Worm (Caenorhabditis elegans): ENCODE data around the gene F54C9.14.

F54C9.14 gene

DNA sequence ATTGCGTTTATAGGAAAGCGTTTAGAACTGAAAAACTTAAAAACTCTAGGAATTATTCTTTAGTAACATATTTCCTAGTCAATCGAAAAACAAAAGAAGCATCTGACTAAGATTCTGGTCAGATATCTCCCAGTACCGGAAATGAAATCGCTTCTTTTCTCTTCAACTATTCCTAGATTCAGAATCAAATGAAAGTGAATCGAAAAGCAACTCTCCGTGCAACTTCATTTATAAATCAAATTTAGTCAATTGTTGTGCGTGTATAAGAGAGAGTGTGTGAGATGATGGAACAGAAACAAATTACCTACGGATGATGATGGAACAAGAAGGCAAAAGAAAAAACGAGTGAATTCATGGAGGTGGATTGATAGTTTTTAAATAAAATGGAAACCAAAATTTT is 2.9 kb upstream of the F54C9.14 start:
- no peak for TF ChIP-seq mbf-1 (tag; optimal IDR thresholded peaks at IDR 0.05)
- TF ChIP-seq gmeb-1 (tag; optimal IDR thresholded peaks at IDR 0.05) = no peak
- peak in 1 of 2 experiments; percentile 41 for TF ChIP-seq lsy-2 (tag; optimal IDR thresholded peaks at IDR 0.05)

- TF ChIP-seq blmp-1 (tag; optimal IDR thresholded peaks at IDR 0.05; ENCODE audit: insufficient read depth) (peak; percentile 97), unc-39 (tag; optimal IDR thresholded peaks at IDR 0.05) (peak; percentile 88), elt-1 (tag; optimal IDR thresholded peaks at IDR 0.05) (no peak), C34F6.9 (tag; optimal IDR thresholded peaks at IDR 0.05) (peak; percentile 100), lin-13 (GFP tag; optimal IDR thresholded peaks at IDR 0.05) (peak; percentile 99), skn-1 (tag; optimal IDR thresholded peaks at IDR 0.05) (peak; percentile 94), ztf-4 (tag; optimal IDR thresholded peaks at IDR 0.05) (peak; percentile 99), lin-11 (tag; optimal IDR thresholded peaks at IDR 0.05) (peak; percentile 100), nhr-129 (tag; optimal IDR thresholded peaks at IDR 0.05) (peak; percentile 99), sem-4 (tag; optimal IDR thresholded peaks at IDR 0.05) (peak; percentile 99), aly-2 (tag; optimal IDR thresholded peaks at IDR 0.05) (no peak), nhr-6 (tag; optimal IDR thresholded peaks at IDR 0.05) (peak; percentile 99), nhr-237 (tag; optimal IDR thresholded peaks at IDR 0.05) (peak; percentile 77), unc-55 (GFP tag; optimal IDR thresholded peaks at IDR 0.05) (peak; percentile 100), R02D3.7 (tag; optimal IDR thresholded peaks at IDR 0.05) (peak; percentile 68), nhr-23 (tag; optimal IDR thresholded peaks at IDR 0.05) (no peak), ZK546.5 (tag; optimal IDR thresholded peaks at IDR 0.05) (peak; percentile 93), nhr-10 (tag; optimal IDR thresholded peaks at IDR 0.05) (peak; percentile 92), mab-5 (tag; optimal IDR thresholded peaks at IDR 0.05) (peak; percentile 97), snpc-4 (tag; optimal IDR thresholded peaks at IDR 0.05) (peak; percentile 93), ceh-16 (tag; optimal IDR thresholded peaks at IDR 0.05) (peak; percentile 99), ztf-11 (tag; optimal IDR thresholded peaks at IDR 0.05) (peak; percentile 37), unc-62 (GFP tag; optimal IDR thresholded peaks at IDR 0.05) (peak; percentile 92), gmeb-1 (tag; optimal IDR thresholded peaks at IDR 0.05) (peak; percentile 98), crh-2 (tag; optimal IDR thresholded peaks at IDR 0.05) (peak; percentile 100), nhr-11 (tag; optimal IDR thresholded peaks at IDR 0.05) (peak; percentile 22), F13H6.1 (tag; optimal IDR thresholded peaks at IDR 0.05) (peak; percentile 99), egl-27 (tag; optimal IDR thresholded peaks at IDR 0.05) (peak; percentile 98), sma-3 (GFP tag; optimal IDR thresholded peaks at IDR 0.05) (peak; percentile 100), mdl-1 (tag; optimal IDR thresholded peaks at IDR 0.05) (peak; percentile 93 to 99), nhr-25 (tag; optimal IDR thresholded peaks at IDR 0.05) (peak; percentile 99), ceh-82 (tag; optimal IDR thresholded peaks at IDR 0.05) (peak; percentile 92), elt-3 (tag; optimal IDR thresholded peaks at IDR 0.05) (no peak), alr-1 (tag; optimal IDR thresholded peaks at IDR 0.05) (no peak), mbf-1 (tag; optimal IDR thresholded peaks at IDR 0.05) (no peak), ztf-1 (GFP tag; conservative IDR thresholded peaks at IDR 0.05) (no peak), lin-39 (tag; optimal IDR thresholded peaks at IDR 0.05) (no peak), lsy-2 (tag; optimal IDR thresholded peaks at IDR 0.05) (peak; percentile 94 to 98), peb-1 (tag; optimal IDR thresholded peaks at IDR 0.05) (peak; percentile 61), fos-1 (tag; optimal IDR thresholded peaks at IDR 0.05) (peak; percentile 99), nhr-12 (tag; optimal IDR thresholded peaks at IDR 0.05) (peak; percentile 65), Y55F3AM.14 (GFP tag; optimal IDR thresholded peaks at IDR 0.05) (peak; percentile 96), nhr-21 (tag; optimal IDR thresholded peaks at IDR 0.05) (peak; percentile 99), zag-1 (tag; optimal IDR thresholded peaks at IDR 0.05) (peak; percentile 99), dmd-4 (tag; optimal IDR thresholded peaks at IDR 0.05) (no peak), ama-1 (optimal IDR thresholded peaks at IDR 0.05) (peak; percentile 89), nhr-77 (tag; optimal IDR thresholded peaks at IDR 0.05) (peak; percentile 89), sma-9 (GFP tag; optimal IDR thresholded peaks at IDR 0.05) (peak; percentile 99), sma-9 (tag; optimal IDR thresholded peaks at IDR 0.05) (no peak)
Measured at ce11 chrII:8561227-8561626, 875 bp upstream of the F54C9.14 start, which contains the start of gene iff-2. TSS of gene iff-2 (minus strand) at chrII:8561367.
